Worm (Caenorhabditis elegans) whole organism, late embryonic: ENCODE results near the gene sre-19.

Experiments used
- C08G9.2 ChIP-seq: sonication (generic microtip); optimal IDR thresholded peaks from 2 replicates; lab custom pipeline; 2016; ENCODE audit warnings: mild to moderate bottlenecking, missing genetic modification characterization, moderate library complexity, missing compliant biosample characterization
- F13H6.1 ChIP-seq: sonication (generic microtip); optimal IDR thresholded peaks from 2 replicates; lab custom pipeline; 2016; ENCODE audit warnings: missing genetic modification characterization, missing compliant biosample characterization
- T23F11.4 ChIP-seq: fragments of 200-800 bp; sonication (Bioruptor generic); optimal IDR thresholded peaks from 2 replicates; lab custom pipeline; 2018; ENCODE audit warnings: mild to moderate bottlenecking, missing genetic modification characterization, missing compliant biosample characterization
- ceh-19 ChIP-seq: fragments of 200-800 bp; sonication (Bioruptor generic); optimal IDR thresholded peaks from 2 replicates; lab custom pipeline; 2018; ENCODE audit warnings: mild to moderate bottlenecking, missing genetic modification characterization, missing compliant biosample characterization
- ceh-9 ChIP-seq: sonication (generic microtip); optimal IDR thresholded peaks from 2 replicates; lab custom pipeline; 2016; ENCODE audit warnings: mild to moderate bottlenecking, missing genetic modification characterization, inconsistent platforms, missing compliant biosample characterization
- elt-2 ChIP-seq: sonication (generic microtip); optimal IDR thresholded peaks from 2 replicates; lab custom pipeline; 2016; ENCODE audit warnings: missing genetic modification reagents, missing genetic modification characterization, missing compliant biosample characterization
- gmeb-2 ChIP-seq: sonication (generic microtip); optimal IDR thresholded peaks from 2 replicates; lab custom pipeline; 2016; ENCODE audit warnings: missing genetic modification characterization, inconsistent platforms, missing compliant biosample characterization
- hlh-8 ChIP-seq: sonication (generic microtip); optimal IDR thresholded peaks from 2 replicates; lab custom pipeline; 2016; ENCODE audit warnings: missing genotype, missing genetic modification characterization, missing compliant biosample characterization
- mec-3 ChIP-seq: sonication (generic microtip); optimal IDR thresholded peaks from 2 replicates; lab custom pipeline; 2016; ENCODE audit warnings: borderline replicate concordance, missing genetic modification characterization, missing compliant biosample characterization
- nhr-11 ChIP-seq: fragments of 150-350 bp; optimal IDR thresholded peaks from 2 replicates; lab custom pipeline; 2014; ENCODE audit warnings: missing biosample characterization, missing genetic modification characterization
- pat-9 ChIP-seq: fragments of 200-800 bp; sonication (Bioruptor generic); optimal IDR thresholded peaks from 2 replicates; lab custom pipeline; 2018; ENCODE audit warnings: mild to moderate bottlenecking, missing genetic modification characterization, moderate library complexity, missing compliant biosample characterization
- pha-4 ChIP-seq: fragments of 150-350 bp; optimal IDR thresholded peaks from 2 replicates; lab custom pipeline; 2018; ENCODE audit warnings: missing biosample characterization, missing genetic modification reagents, missing genetic modification characterization

DNA sequence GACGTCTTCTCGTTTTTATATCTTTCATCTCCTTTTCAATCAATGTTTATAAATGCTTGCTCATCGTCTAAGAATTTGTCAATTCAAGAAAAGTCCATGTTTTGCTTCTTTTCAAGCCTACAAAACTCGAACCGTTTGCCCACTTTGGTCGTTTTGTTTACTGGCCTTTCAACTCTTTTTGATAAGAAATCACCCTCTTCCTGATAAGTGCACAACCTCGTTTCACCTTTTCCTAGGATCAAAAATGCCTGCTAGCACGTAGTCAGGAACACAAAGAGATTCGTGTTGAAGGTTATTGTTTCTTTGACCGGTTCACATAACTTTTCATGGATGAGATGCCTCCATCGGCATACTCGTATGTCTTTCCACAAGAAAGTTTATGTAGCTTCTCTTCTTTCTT lies 42.1 kb downstream of the sre-19 start:
- TF ChIP-seq F13H6.1 (no peak), hlh-8 (tag; lab: Kevin White, UChicago) (no peak), pha-4 (tag; lab: Kevin White, UChicago) (no peak), C08G9.2 (no peak), mec-3 (tag; lab: Kevin White, UChicago) (no peak), ceh-19 (no peak), pat-9 (tag; lab: Kevin White, UChicago) (no peak), ceh-9 (tag; lab: Kevin White, UChicago) (no peak), gmeb-2 (tag; lab: Kevin White, UChicago) (no peak), T23F11.4 (GFP tag; lab: Kevin White, UChicago) (no peak), elt-2 (tag; lab: Kevin White, UChicago) (peak; percentile 36), nhr-11 (tag; lab: Kevin White, UChicago) (no peak)
